Fruit fly (Drosophila melanogaster): ENCODE results near the gene CG1677.

The CG1677 gene

DNA sequence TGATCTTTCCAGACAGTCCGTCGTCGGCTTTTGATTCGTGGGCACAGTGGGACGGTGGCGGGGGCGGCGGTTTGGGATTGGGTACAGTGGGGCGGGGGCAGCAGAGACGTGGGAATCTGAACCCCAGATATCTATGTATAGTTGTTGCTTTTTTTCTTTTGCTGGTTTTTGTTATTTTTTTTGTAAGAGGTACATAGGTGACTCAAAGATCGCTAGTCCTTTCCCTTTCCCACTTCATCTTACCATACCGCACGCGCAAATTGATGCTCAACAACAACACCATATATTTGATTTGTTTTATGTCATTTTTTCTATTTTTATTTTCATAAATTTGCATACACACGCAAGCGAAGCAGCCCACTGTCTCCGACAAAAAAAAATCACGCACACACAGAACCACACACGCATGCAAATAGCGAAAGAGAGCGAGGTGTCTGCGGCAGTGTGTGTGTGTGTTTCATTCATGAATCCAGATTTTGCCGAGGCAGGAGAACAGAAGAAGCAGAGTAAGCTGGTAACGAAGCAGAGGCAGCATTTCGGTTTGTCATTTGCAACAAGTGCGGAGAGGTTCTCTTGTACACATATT lies 99.8 kb downstream of the CG1677 start (continued):
- no peak for TF ChIP-seq vfl (GFP tag; optimal IDR thresholded peaks at IDR 0.05)
- no peak for TF ChIP-seq bowl (GFP tag; IDR thresholded peaks at IDR 0.05)
- no peak for TF ChIP-seq run (tag; optimal IDR thresholded peaks at IDR 0.05)
- peak; percentile 56 for TF ChIP-seq CG15479 (GFP tag; optimal IDR thresholded peaks at IDR 0.05)
- TF ChIP-seq CG13424 (tag; optimal IDR thresholded peaks at IDR 0.05): peak; percentile 55
- no peak for TF ChIP-seq ato (GFP tag; IDR thresholded peaks at IDR 0.05; ENCODE audit: partially characterized antibody)
- TF ChIP-seq Doc3 (GFP tag; IDR thresholded peaks at IDR 0.05; ENCODE audit: partially characterized antibody): no peak
- peak; percentile 27; the same call in 1 of the 2 replicates for TF ChIP-seq klu (GFP tag; IDR thresholded peaks at IDR 0.05)
- peak; percentile 42 for TF ChIP-seq CG17385 (GFP tag; optimal IDR thresholded peaks at IDR 0.05)
- no peak for TF ChIP-seq CG14860 (GFP tag; IDR thresholded peaks at IDR 0.05; ENCODE audit: partially characterized antibody)
- peak; percentile 47 for TF ChIP-seq Meics (GFP tag; optimal IDR thresholded peaks at IDR 0.05)
- no peak for TF ChIP-seq tio (GFP tag; optimal IDR thresholded peaks at IDR 0.05)
- peak; percentile 47 for TF ChIP-seq nau (GFP tag; optimal IDR thresholded peaks at IDR 0.05)
- TF ChIP-seq stwl (tag; optimal IDR thresholded peaks at IDR 0.05): no peak
- TF ChIP-seq lov (optimal IDR thresholded peaks at IDR 0.05): no peak
- TF ChIP-seq lov (GFP tag; IDR thresholded peaks at IDR 0.05): peak; percentile 61; the same call in 1 of the 3 replicates
- no peak for TF ChIP-seq gce (GFP tag; IDR thresholded peaks at IDR 0.05)
- peak; percentile 71 for TF ChIP-seq CG7839 (tag; optimal IDR thresholded peaks at IDR 0.05)
- peak; percentile 71 for TF ChIP-seq CG13775 (GFP tag; optimal IDR thresholded peaks at IDR 0.05)
- TF ChIP-seq grau (tag; optimal IDR thresholded peaks at IDR 0.05): peak; percentile 64
- no peak for TF ChIP-seq CG3407 (GFP tag; optimal IDR thresholded peaks at IDR 0.05)
- peak; percentile 65; the same call in 1 of the 2 replicates for TF ChIP-seq CG32767 (GFP tag; IDR thresholded peaks at IDR 0.05)
- no peak for TF ChIP-seq CG11696 (GFP tag; IDR thresholded peaks at IDR 0.05)
- peak in 1 of 3 experiments; percentile 57 for TF ChIP-seq lola (GFP tag; optimal IDR thresholded peaks at IDR 0.05)
- TF ChIP-seq slou (GFP tag; optimal IDR thresholded peaks at IDR 0.05): no peak
- TF ChIP-seq CG11456 (GFP tag; IDR thresholded peaks at IDR 0.05): peak; percentile 60; the same call in 1 of the 3 replicates
- peak; percentile 16 for TF ChIP-seq CG8944 (GFP tag; optimal IDR thresholded peaks at IDR 0.05)
- peak; percentile 25 for TF ChIP-seq CG10267 (tag; optimal IDR thresholded peaks at IDR 0.05)
- TF ChIP-seq HLH3B (GFP tag; IDR thresholded peaks at IDR 0.05): 0 out of 2 replicates have a peak, but pooled peaks have one; percentile 32
- TF ChIP-seq trem (tag; optimal IDR thresholded peaks at IDR 0.05): no peak
- TF ChIP-seq br (optimal IDR thresholded peaks at IDR 0.05): no peak
- TF ChIP-seq E2f2 (GFP tag; IDR thresholded peaks at IDR 0.05): 0 out of 2 replicates have a peak, but pooled peaks have one; percentile 24
- TF ChIP-seq CG10979 (tag; optimal IDR thresholded peaks at IDR 0.05): peak; percentile 65
- no peak for TF ChIP-seq Hmx (GFP tag; optimal IDR thresholded peaks at IDR 0.05)
- TF ChIP-seq CG17359 (tag; optimal IDR thresholded peaks at IDR 0.05): peak; percentile 50
- TF ChIP-seq hb (GFP tag; IDR thresholded peaks at IDR 0.05; ENCODE audit: partially characterized antibody): no peak
- TF ChIP-seq NK7.1 (GFP tag; optimal IDR thresholded peaks at IDR 0.05): no peak
- no peak for TF ChIP-seq C15 (GFP tag; IDR thresholded peaks at IDR 0.05)
- no peak for TF ChIP-seq wek (GFP tag; optimal IDR thresholded peaks at IDR 0.05)
- TF ChIP-seq CG33557 (GFP tag; optimal IDR thresholded peaks at IDR 0.05): peak; percentile 22
- TF ChIP-seq CG9876 (GFP tag; optimal IDR thresholded peaks at IDR 0.05): no peak
- TF ChIP-seq CG7271 (tag; optimal IDR thresholded peaks at IDR 0.05): no peak
- TF ChIP-seq vnd (GFP tag; IDR thresholded peaks at IDR 0.05; ENCODE audit: partially characterized antibody): no peak
- TF ChIP-seq CG4404 (GFP tag; IDR thresholded peaks at IDR 0.05): peak; percentile 40; the same call in 1 of the 2 replicates
- TF ChIP-seq Mad (GFP tag; optimal IDR thresholded peaks at IDR 0.05): no peak
- TF ChIP-seq Sox100B (GFP tag; optimal IDR thresholded peaks at IDR 0.05): peak; percentile 37
- no peak for TF ChIP-seq ham (GFP tag; IDR thresholded peaks at IDR 0.05)
- no peak for TF ChIP-seq ftz-f1 (GFP tag; optimal IDR thresholded peaks at IDR 0.05)
- TF ChIP-seq tgo (GFP tag; IDR thresholded peaks at IDR 0.05): peak; percentile 48; the same call in 2 of the 3 replicates
- TF ChIP-seq sens-2 (GFP tag; IDR thresholded peaks at IDR 0.05): no peak

Data from whole organism, embryonic.